Comparison of ENCODE assay signal across 1 fruit fly cellular context in genomic region chr3R:8811323-8811936, dm6.
TF ChIP-seq lines count a peak whose summit lies in the region.

No protein-coding gene starts in this region.

TF ChIP-seq in whole organism, embryonic, 481 proteins besides CTCF, POLR2A, EP300 and RAD21 (continued from another document and continues in another):
- peak; percentile 92 for TF ChIP-seq Lhr (GFP tag; optimal IDR thresholded peaks at IDR 0.05; lab: Kevin White, UChicago)
- peak; percentile 99 for TF ChIP-seq Atf-2 (GFP tag; optimal IDR thresholded peaks at IDR 0.05; lab: Kevin White, UChicago)
- TF ChIP-seq yki (optimal IDR thresholded peaks at IDR 0.05; lab: Kevin White, UChicago), result no peak
- TF ChIP-seq pzg (GFP tag; optimal IDR thresholded peaks at IDR 0.05; lab: Kevin White, UChicago), result peak; percentile 41
- peak; percentile 92 for TF ChIP-seq ssp (GFP tag; IDR thresholded peaks at IDR 0.05; lab: Robert Waterston, UW)
- peak; percentile 36 for TF ChIP-seq gfzf (GFP tag; optimal IDR thresholded peaks at IDR 0.05; lab: Kevin White, UChicago)
- peak; percentile 99 for TF ChIP-seq CG10147 (GFP tag; optimal IDR thresholded peaks at IDR 0.05; lab: Kevin White, UChicago)
- peak; percentile 96 for TF ChIP-seq zen (tag; optimal IDR thresholded peaks at IDR 0.05; lab: Kevin White, UChicago)
- peak; percentile 99 for TF ChIP-seq Camta (GFP tag; optimal IDR thresholded peaks at IDR 0.05; lab: Kevin White, UChicago)
- peak; percentile 99 for TF ChIP-seq tin (GFP tag; optimal IDR thresholded peaks at IDR 0.05; lab: Kevin White, UChicago)
- peak; percentile 94 for TF ChIP-seq exex (tag; optimal IDR thresholded peaks at IDR 0.05; lab: Kevin White, UChicago)
- peak; percentile 92 for TF ChIP-seq CG18011 (GFP tag; optimal IDR thresholded peaks at IDR 0.05; lab: Kevin White, UChicago)
- TF ChIP-seq CkIIα-i1 (GFP tag; IDR thresholded peaks at IDR 0.05; lab: Robert Waterston, UW), result peak; percentile 95
- peak; percentile 98 for TF ChIP-seq disco-r (GFP tag; optimal IDR thresholded peaks at IDR 0.05; lab: Kevin White, UChicago)
- TF ChIP-seq CG11456 (GFP tag; IDR thresholded peaks at IDR 0.05; lab: Robert Waterston, UW), result peak; percentile 99
- no peak for TF ChIP-seq Scr (GFP tag; IDR thresholded peaks at IDR 0.05; lab: Robert Waterston, UW; ENCODE audit: partially characterized antibody)
- TF ChIP-seq NfI (GFP tag; optimal IDR thresholded peaks at IDR 0.05; lab: Kevin White, UChicago), result peak; percentile 99
- peak; percentile 98 for TF ChIP-seq Gug (GFP tag; IDR thresholded peaks at IDR 0.05; lab: Robert Waterston, UW)
- TF ChIP-seq kni (GFP tag; optimal IDR thresholded peaks at IDR 0.05; lab: Kevin White, UChicago), result peak; percentile 94
- TF ChIP-seq CG2712 (tag; optimal IDR thresholded peaks at IDR 0.05; lab: Kevin White, UChicago), result peak; percentile 99
- TF ChIP-seq tup (GFP tag; optimal IDR thresholded peaks at IDR 0.05; lab: Kevin White, UChicago), result peak; percentile 97
- peak; percentile 99 for TF ChIP-seq sob (GFP tag; IDR thresholded peaks at IDR 0.05; lab: Robert Waterston, UW)
- TF ChIP-seq CG1602 (GFP tag; optimal IDR thresholded peaks at IDR 0.05; lab: Kevin White, UChicago), result peak; percentile 98
- TF ChIP-seq CG13775 (GFP tag; optimal IDR thresholded peaks at IDR 0.05; lab: Kevin White, UChicago), result peak; percentile 97
- peak; percentile 98 for TF ChIP-seq sug (tag; optimal IDR thresholded peaks at IDR 0.05; lab: Kevin White, UChicago)
- TF ChIP-seq CG8765 (GFP tag; IDR thresholded peaks at IDR 0.05; lab: Robert Waterston, UW), result peak; percentile 95
- peak; percentile 96 for TF ChIP-seq sima (GFP tag; optimal IDR thresholded peaks at IDR 0.05; lab: Kevin White, UChicago)
- TF ChIP-seq CG14441 (GFP tag; IDR thresholded peaks at IDR 0.05; lab: Robert Waterston, UW), result peak; percentile 99
- TF ChIP-seq CG10366 (GFP tag; IDR thresholded peaks at IDR 0.05; lab: Robert Waterston, UW), result peak; percentile 99
- TF ChIP-seq ato (GFP tag; IDR thresholded peaks at IDR 0.05; lab: Robert Waterston, UW; ENCODE audit: partially characterized antibody), result peak; percentile 15; the same call in 1 of the 2 replicates
- TF ChIP-seq Stat92E (GFP tag; optimal IDR thresholded peaks at IDR 0.05; lab: Kevin White, UChicago), result peak in 1 of 3 experiments; percentile 92
- peak; percentile 96 for TF ChIP-seq da (GFP tag; optimal IDR thresholded peaks at IDR 0.05; lab: Kevin White, UChicago)
- TF ChIP-seq CG9932 (GFP tag; IDR thresholded peaks at IDR 0.05; lab: Robert Waterston, UW), result peak; percentile 99
- peak; percentile 78 for TF ChIP-seq Sry-δ (GFP tag; optimal IDR thresholded peaks at IDR 0.05; lab: Kevin White, UChicago)
- TF ChIP-seq CG31224 (GFP tag; IDR thresholded peaks at IDR 0.05; lab: Robert Waterston, UW), result peak; percentile 98
- TF ChIP-seq Rx (GFP tag; IDR thresholded peaks at IDR 0.05; lab: Robert Waterston, UW), result peak; percentile 98
- peak; percentile 96 for TF ChIP-seq CG10267 (tag; optimal IDR thresholded peaks at IDR 0.05; lab: Kevin White, UChicago)
- peak; percentile 95 for TF ChIP-seq psq (GFP tag; optimal IDR thresholded peaks at IDR 0.05; lab: Kevin White, UChicago)
- TF ChIP-seq repo (GFP tag; optimal IDR thresholded peaks at IDR 0.05; lab: Kevin White, UChicago), result peak; percentile 98
- peak; percentile 97 for TF ChIP-seq btn (GFP tag; optimal IDR thresholded peaks at IDR 0.05; lab: Kevin White, UChicago)
- TF ChIP-seq oc (tag; optimal IDR thresholded peaks at IDR 0.05; lab: Kevin White, UChicago), result peak; percentile 99
- peak; percentile 35; the same call in 1 of the 2 replicates for TF ChIP-seq unc-4 (GFP tag; IDR thresholded peaks at IDR 0.05; lab: Robert Waterston, UW; ENCODE audit: partially characterized antibody)
- TF ChIP-seq CG3726 (GFP tag; IDR thresholded peaks at IDR 0.05; lab: Robert Waterston, UW), result peak; percentile 97
- no peak for TF ChIP-seq sc (optimal IDR thresholded peaks at IDR 0.05; lab: Kevin White, UChicago)
- TF ChIP-seq sc (GFP tag; optimal IDR thresholded peaks at IDR 0.05; lab: Kevin White, UChicago), result peak; percentile 96
- peak; percentile 98 for TF ChIP-seq chm (GFP tag; IDR thresholded peaks at IDR 0.05; lab: Robert Waterston, UW)
- TF ChIP-seq dmrt99B (tag; optimal IDR thresholded peaks at IDR 0.05; lab: Kevin White, UChicago), result peak; percentile 100
- TF ChIP-seq sqz (GFP tag; optimal IDR thresholded peaks at IDR 0.05; lab: Kevin White, UChicago), result peak; percentile 97
- TF ChIP-seq Mad (GFP tag; optimal IDR thresholded peaks at IDR 0.05; lab: Kevin White, UChicago), result peak; percentile 99
- peak; percentile 95 for TF ChIP-seq CG17361 (GFP tag; IDR thresholded peaks at IDR 0.05; lab: Robert Waterston, UW)
- peak; percentile 98 for TF ChIP-seq Oaz (GFP tag; IDR thresholded peaks at IDR 0.05; lab: Robert Waterston, UW)
- TF ChIP-seq CG3163 (GFP tag; optimal IDR thresholded peaks at IDR 0.05; lab: Kevin White, UChicago), result peak; percentile 92
- TF ChIP-seq vfl (GFP tag; optimal IDR thresholded peaks at IDR 0.05; lab: Kevin White, UChicago), result peak; percentile 98
- peak; percentile 97 for TF ChIP-seq CG18476 (GFP tag; optimal IDR thresholded peaks at IDR 0.05; lab: Kevin White, UChicago)
- TF ChIP-seq CG13123 (GFP tag; optimal IDR thresholded peaks at IDR 0.05; lab: Kevin White, UChicago), result peak; percentile 97
- TF ChIP-seq mld (GFP tag; IDR thresholded peaks at IDR 0.05; lab: Robert Waterston, UW; ENCODE audit: partially characterized antibody), result no peak
- TF ChIP-seq CG7786 (GFP tag; optimal IDR thresholded peaks at IDR 0.05; lab: Kevin White, UChicago), result peak; percentile 99
- peak in 1 of 2 experiments; percentile 99 for TF ChIP-seq eve (GFP tag; optimal IDR thresholded peaks at IDR 0.05; lab: Kevin White, UChicago)
- peak; percentile 99 for TF ChIP-seq CG13424 (tag; optimal IDR thresholded peaks at IDR 0.05; lab: Kevin White, UChicago)
- peak; percentile 99 for TF ChIP-seq maf-S (GFP tag; optimal IDR thresholded peaks at IDR 0.05; lab: Kevin White, UChicago)
- TF ChIP-seq CG12744 (GFP tag; optimal IDR thresholded peaks at IDR 0.05; lab: Kevin White, UChicago), result peak; percentile 99
- TF ChIP-seq CG15696 (tag; optimal IDR thresholded peaks at IDR 0.05; lab: Kevin White, UChicago), result peak; percentile 94
- TF ChIP-seq cas (GFP tag; IDR thresholded peaks at IDR 0.05; lab: Robert Waterston, UW), result peak; percentile 97
- TF ChIP-seq en (GFP tag; optimal IDR thresholded peaks at IDR 0.05; lab: Kevin White, UChicago), result peak; percentile 97
- peak; percentile 99 for TF ChIP-seq gem (tag; optimal IDR thresholded peaks at IDR 0.05; lab: Kevin White, UChicago)
- TF ChIP-seq CG14710 (tag; optimal IDR thresholded peaks at IDR 0.05; lab: Kevin White, UChicago), result peak; percentile 96
- TF ChIP-seq tx (GFP tag; optimal IDR thresholded peaks at IDR 0.05; lab: Kevin White, UChicago), result peak; percentile 98
- no peak for TF ChIP-seq br (optimal IDR thresholded peaks at IDR 0.05; lab: Kevin White, UChicago)
- peak; percentile 96 for TF ChIP-seq croc (GFP tag; conservative IDR thresholded peaks at IDR 0.05; lab: Robert Waterston, UW)
- peak; percentile 98 for TF ChIP-seq Xrp1 (GFP tag; IDR thresholded peaks at IDR 0.05; lab: Robert Waterston, UW)
- TF ChIP-seq CG4617 (GFP tag; optimal IDR thresholded peaks at IDR 0.05; lab: Kevin White, UChicago; ENCODE audit: borderline replicate concordance), result peak; percentile 99
- TF ChIP-seq emc (GFP tag; optimal IDR thresholded peaks at IDR 0.05; lab: Kevin White, UChicago), result peak; percentile 96
- peak; percentile 100 for TF ChIP-seq lilli (GFP tag; optimal IDR thresholded peaks at IDR 0.05; lab: Kevin White, UChicago)
- TF ChIP-seq Hr51 (GFP tag; optimal IDR thresholded peaks at IDR 0.05; lab: Kevin White, UChicago), result peak; percentile 99
- TF ChIP-seq CG30020 (tag; optimal IDR thresholded peaks at IDR 0.05; lab: Kevin White, UChicago), result peak; percentile 86
- peak; percentile 99 for TF ChIP-seq CG2678 (tag; optimal IDR thresholded peaks at IDR 0.05; lab: Kevin White, UChicago)
- peak; percentile 96 for TF ChIP-seq nerfin-1 (tag; optimal IDR thresholded peaks at IDR 0.05; lab: Kevin White, UChicago)
- peak; percentile 100 for TF ChIP-seq Ets65A (GFP tag; lab: Kevin White, UChicago)
- TF ChIP-seq Fer2 (tag; optimal IDR thresholded peaks at IDR 0.05; lab: Kevin White, UChicago), result peak; percentile 98
- TF ChIP-seq CG12104 (GFP tag; optimal IDR thresholded peaks at IDR 0.05; lab: Kevin White, UChicago), result peak; percentile 99
- peak; percentile 99 for TF ChIP-seq az2 (GFP tag; optimal IDR thresholded peaks at IDR 0.05; lab: Kevin White, UChicago)
- peak; percentile 97 for TF ChIP-seq CG6175 (GFP tag; IDR thresholded peaks at IDR 0.05; lab: Robert Waterston, UW)
- peak; percentile 93 for TF ChIP-seq CG31365 (tag; optimal IDR thresholded peaks at IDR 0.05; lab: Kevin White, UChicago)
- TF ChIP-seq Ptx1 (GFP tag; IDR thresholded peaks at IDR 0.05; lab: Robert Waterston, UW), result peak; percentile 99
- TF ChIP-seq Vsx1 (GFP tag; optimal IDR thresholded peaks at IDR 0.05; lab: Kevin White, UChicago), result peak; percentile 95
- TF ChIP-seq CG4707 (GFP tag; optimal IDR thresholded peaks at IDR 0.05; lab: Kevin White, UChicago), result peak; percentile 94
- no peak; the same call in 1 of the 2 replicates for TF ChIP-seq tna (GFP tag; IDR thresholded peaks at IDR 0.05; lab: Robert Waterston, UW; ENCODE audit: partially characterized antibody)
- peak; percentile 99 for TF ChIP-seq CG16815 (GFP tag; optimal IDR thresholded peaks at IDR 0.05; lab: Kevin White, UChicago)
- peak; percentile 98 for TF ChIP-seq CG10654 (GFP tag; optimal IDR thresholded peaks at IDR 0.05; lab: Kevin White, UChicago)
- TF ChIP-seq schlank (tag; optimal IDR thresholded peaks at IDR 0.05; lab: Kevin White, UChicago), result peak; percentile 99
- TF ChIP-seq CG12942 (GFP tag; optimal IDR thresholded peaks at IDR 0.05; lab: Kevin White, UChicago), result peak; percentile 98
- TF ChIP-seq trh (GFP tag; optimal IDR thresholded peaks at IDR 0.05; lab: Kevin White, UChicago), result peak; percentile 97
- TF ChIP-seq CG2875 (GFP tag; optimal IDR thresholded peaks at IDR 0.05; lab: Kevin White, UChicago), result peak; percentile 98
- TF ChIP-seq CG7556 (GFP tag; optimal IDR thresholded peaks at IDR 0.05; lab: Kevin White, UChicago), result peak; percentile 98
- peak; percentile 97 for TF ChIP-seq kah (GFP tag; optimal IDR thresholded peaks at IDR 0.05; lab: Kevin White, UChicago)
- TF ChIP-seq pnt (GFP tag; optimal IDR thresholded peaks at IDR 0.05; lab: Kevin White, UChicago), result peak; percentile 99
- peak; percentile 99 for TF ChIP-seq Hsf (GFP tag; optimal IDR thresholded peaks at IDR 0.05; lab: Kevin White, UChicago)
- TF ChIP-seq CG31388 (GFP tag; optimal IDR thresholded peaks at IDR 0.05; lab: Kevin White, UChicago), result peak; percentile 97
- peak; percentile 99 for TF ChIP-seq fd96Cb (tag; optimal IDR thresholded peaks at IDR 0.05; lab: Kevin White, UChicago)
- TF ChIP-seq odd (GFP tag; optimal IDR thresholded peaks at IDR 0.05; lab: Kevin White, UChicago), result peak; percentile 98
- peak; percentile 92 for TF ChIP-seq aop (GFP tag; IDR thresholded peaks at IDR 0.05; lab: Robert Waterston, UW)
- TF ChIP-seq chn (GFP tag; optimal IDR thresholded peaks at IDR 0.05; lab: Kevin White, UChicago), result peak; percentile 99
- peak; percentile 99 for TF ChIP-seq al (GFP tag; IDR thresholded peaks at IDR 0.05; lab: Robert Waterston, UW)
- TF ChIP-seq slp2 (GFP tag; optimal IDR thresholded peaks at IDR 0.05; lab: Kevin White, UChicago), result peak; percentile 96
- TF ChIP-seq Fer1 (GFP tag; optimal IDR thresholded peaks at IDR 0.05; lab: Kevin White, UChicago), result peak; percentile 99
- TF ChIP-seq Pdp1 (GFP tag; optimal IDR thresholded peaks at IDR 0.05; lab: Kevin White, UChicago), result peak; percentile 98 to 99
- peak; percentile 98 for TF ChIP-seq ara (GFP tag; IDR thresholded peaks at IDR 0.05; lab: Robert Waterston, UW)
- TF ChIP-seq mam (GFP tag; optimal IDR thresholded peaks at IDR 0.05; lab: Kevin White, UChicago), result peak; percentile 99
- peak; percentile 88 for TF ChIP-seq CG31441 (GFP tag; IDR thresholded peaks at IDR 0.05; lab: Robert Waterston, UW)
- peak; percentile 91 for TF ChIP-seq gt (GFP tag; IDR thresholded peaks at IDR 0.05; lab: Robert Waterston, UW)
- peak; percentile 98 for TF ChIP-seq Max (GFP tag; optimal IDR thresholded peaks at IDR 0.05; lab: Kevin White, UChicago)
- peak; percentile 93 for TF ChIP-seq CG8281 (tag; optimal IDR thresholded peaks at IDR 0.05; lab: Kevin White, UChicago)
- peak; percentile 86 for TF ChIP-seq CG7928 (GFP tag; optimal IDR thresholded peaks at IDR 0.05; lab: Kevin White, UChicago)
- peak; percentile 99 for TF ChIP-seq CG12071 (GFP tag; optimal IDR thresholded peaks at IDR 0.05; lab: Kevin White, UChicago)
- TF ChIP-seq Chrac-16 (GFP tag; optimal IDR thresholded peaks at IDR 0.05; lab: Kevin White, UChicago), result peak; percentile 99
- TF ChIP-seq CG4820 (GFP tag; optimal IDR thresholded peaks at IDR 0.05; lab: Kevin White, UChicago), result peak; percentile 98
- TF ChIP-seq lab (GFP tag; optimal IDR thresholded peaks at IDR 0.05; lab: Kevin White, UChicago), result peak; percentile 100
- peak; percentile 99 for TF ChIP-seq Side (GFP tag; optimal IDR thresholded peaks at IDR 0.05; lab: Kevin White, UChicago)
- peak; percentile 98 for TF ChIP-seq CG11093 (GFP tag; IDR thresholded peaks at IDR 0.05; lab: Robert Waterston, UW)
- peak; percentile 99 for TF ChIP-seq CG14050 (GFP tag; IDR thresholded peaks at IDR 0.05; lab: Robert Waterston, UW)
- TF ChIP-seq Neu2 (GFP tag; optimal IDR thresholded peaks at IDR 0.05; lab: Kevin White, UChicago; ENCODE audit: borderline replicate concordance), result peak; percentile 96
- TF ChIP-seq CG34224 (GFP tag; IDR thresholded peaks at IDR 0.05; lab: Robert Waterston, UW; ENCODE audit: partially characterized antibody), result no peak; the same call in 2 of the 3 replicates
- peak; percentile 98 for TF ChIP-seq jumu (GFP tag; optimal IDR thresholded peaks at IDR 0.05; lab: Kevin White, UChicago)
- TF ChIP-seq dpn (GFP tag; optimal IDR thresholded peaks at IDR 0.05; lab: Kevin White, UChicago), result peak; percentile 99
- peak; percentile 98 for TF ChIP-seq CG17568 (GFP tag; optimal IDR thresholded peaks at IDR 0.05; lab: Kevin White, UChicago)
- TF ChIP-seq ken (GFP tag; IDR thresholded peaks at IDR 0.05; lab: Robert Waterston, UW), result peak; percentile 98
- peak; percentile 88 for TF ChIP-seq Nf-YC (tag; optimal IDR thresholded peaks at IDR 0.05; lab: Kevin White, UChicago)
- peak; percentile 97 for TF ChIP-seq ham (GFP tag; IDR thresholded peaks at IDR 0.05; lab: Robert Waterston, UW)
- TF ChIP-seq salm (tag; optimal IDR thresholded peaks at IDR 0.05; lab: Kevin White, UChicago), result peak; percentile 98
- no peak for TF ChIP-seq Trl (optimal IDR thresholded peaks at IDR 0.05; lab: Kevin White, UChicago)
- peak; percentile 99 for TF ChIP-seq Trl (GFP tag; optimal IDR thresholded peaks at IDR 0.05; lab: Kevin White, UChicago)
